Worm (Caenorhabditis elegans): ENCODE data around the gene Y41D4B.4.
A peak's percentile ranks its signal among the peaks of the same experiment; 100 is the strongest.

DNA sequence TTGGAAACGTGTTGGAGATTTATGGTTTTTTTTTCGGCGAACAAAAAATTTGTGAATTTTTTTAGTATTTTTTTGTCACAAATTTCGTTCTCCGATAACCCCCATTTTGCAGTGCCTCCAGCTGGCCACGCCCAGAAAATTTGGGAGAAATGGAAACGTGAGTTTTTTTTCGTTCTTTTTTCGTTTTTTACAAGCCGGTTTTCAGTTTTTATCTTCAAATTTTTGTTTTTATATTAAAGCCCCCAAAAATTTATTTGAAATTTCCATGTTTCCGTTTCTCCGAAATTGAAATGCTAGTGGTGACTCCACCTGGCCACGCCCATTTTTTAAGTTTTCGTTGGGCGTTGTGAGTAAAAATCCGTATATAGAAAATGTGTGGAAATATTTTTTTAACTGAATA lies 27.2 kb downstream of the Y41D4B.4 start:
- TF ChIP-seq klf-2 (GFP tag; conservative IDR thresholded peaks at IDR 0.05), result 0 out of 2 replicates have a peak, but pooled peaks have one; percentile 40
- no peak for TF ChIP-seq med-1 (GFP tag; optimal IDR thresholded peaks at IDR 0.05; ENCODE audit: insufficient read depth)
- no peak for TF ChIP-seq cog-1 (tag; optimal IDR thresholded peaks at IDR 0.05)
- peak; percentile 63; the same call in 1 of the 2 replicates for TF ChIP-seq ztf-23 (GFP tag; IDR thresholded peaks at IDR 0.05)
- 0 out of 2 replicates have a peak, but pooled peaks have one; percentile 24 for TF ChIP-seq ref-1 (GFP tag; conservative IDR thresholded peaks at IDR 0.05)
- peak; percentile 59; the same call in 1 of the 2 replicates for TF ChIP-seq flt-1 (GFP tag; IDR thresholded peaks at IDR 0.05)
- no peak for TF ChIP-seq T22C8.4 (GFP tag; IDR thresholded peaks at IDR 0.05)
